Fruit fly (Drosophila melanogaster) whole organism, wandering third instar larva: ENCODE measurements around the gene ppk13.

ENCODE experiments used
- Abd-B ChIP-seq: fragments of >200 bp; optimal IDR thresholded peaks from 2 replicates; lab custom pipeline; 2017; ENCODE audit warnings: missing biosample characterization, missing genetic modification characterization
- CG32264 ChIP-seq: fragments of 200-800 bp; sonication (Bioruptor generic); optimal IDR thresholded peaks from 2 replicates; lab custom pipeline; 2016; ENCODE audit warnings: missing biosample characterization, missing genetic modification characterization
- CG9705 ChIP-seq: fragments of 200-800 bp; sonication (Bioruptor generic); optimal IDR thresholded peaks from 2 replicates; lab custom pipeline; 2018; ENCODE audit warnings: missing biosample characterization, mild to moderate bottlenecking, missing genetic modification characterization
- CrebA ChIP-seq: fragments of 200-800 bp; sonication (Bioruptor generic); optimal IDR thresholded peaks from 2 replicates; lab custom pipeline; 2016; ENCODE audit warnings: missing biosample characterization, mild to moderate bottlenecking, missing genetic modification characterization, borderline replicate concordance
- Dif ChIP-seq: fragments of 200-275, 200-300 bp; sonication (Bioruptor generic); optimal IDR thresholded peaks from 2 replicates; lab custom pipeline; 2018; ENCODE audit warnings: missing biosample characterization, missing genetic modification characterization; ENCODE audit not compliant: partially characterized antibody
- GATAd ChIP-seq: sonication (Bioruptor generic); optimal IDR thresholded peaks from 2 replicates; lab custom pipeline; 2016; ENCODE audit warnings: missing biosample characterization, missing genetic modification characterization
- HLH106 ChIP-seq: fragments of 200-800 bp; optimal IDR thresholded peaks from 3 replicates; lab custom pipeline; 2019; ENCODE audit warnings: missing biosample characterization, mild to moderate bottlenecking, missing genetic modification characterization, moderate library complexity
- Hnf4 ChIP-seq: fragments of 200-800 bp; sonication (Bioruptor generic); optimal IDR thresholded peaks from 2 replicates; lab custom pipeline; 2016; ENCODE audit warnings: missing biosample characterization, mild to moderate bottlenecking, missing genetic modification characterization
- Hr78 ChIP-seq: fragments of >200 bp; optimal IDR thresholded peaks from 2 replicates; lab custom pipeline; 2017; ENCODE audit warnings: missing biosample characterization, missing genetic modification characterization
- Hr83 ChIP-seq: fragments of 200-300 bp; sonication (Bioruptor generic); optimal IDR thresholded peaks from 2 replicates; lab custom pipeline; 2016; ENCODE audit warnings: missing biosample characterization, mild to moderate bottlenecking, missing genetic modification characterization, moderate library complexity; ENCODE audit not compliant: poor library complexity, severe bottlenecking
- Mio ChIP-seq: sonication (Bioruptor generic); optimal IDR thresholded peaks from 2 replicates; lab custom pipeline; 2016; ENCODE audit warnings: missing biosample characterization, missing genetic modification characterization
- OdsH ChIP-seq: fragments of 200-800 bp; sonication (Bioruptor generic); optimal IDR thresholded peaks from 2 replicates; lab custom pipeline; 2016; ENCODE audit warnings: missing biosample characterization, mild to moderate bottlenecking, missing genetic modification characterization
- Rel ChIP-seq, 2 experiments: fragments of 200-800 bp; sonication (Bioruptor generic) in 1 of 2; optimal IDR thresholded peaks; 2 replicates in 1 of 2; 3 replicates in 1 of 2; lab custom pipeline; 2016 to 2019; ENCODE audit warnings: mild to moderate bottlenecking in 2 of 2, missing biosample characterization in 2 of 2, missing genetic modification characterization in 2 of 2, moderate library complexity in 1 of 2
- Sp1 ChIP-seq: fragments of 200-800 bp; sonication (Bioruptor generic); optimal IDR thresholded peaks from 3 replicates; lab custom pipeline; 2019; ENCODE audit warnings: missing biosample characterization, mild to moderate bottlenecking, missing genetic modification characterization, moderate library complexity
- Vsx2 ChIP-seq: fragments of 200-300, 225-300 bp; sonication (Bioruptor generic); optimal IDR thresholded peaks from 2 replicates; lab custom pipeline; 2018; ENCODE audit warnings: missing biosample characterization, missing genetic modification characterization; ENCODE audit not compliant: partially characterized antibody
- br ChIP-seq: fragments of 200-800 bp; sonication (Bioruptor generic); optimal IDR thresholded peaks from 2 replicates; lab custom pipeline; 2016; ENCODE audit warnings: missing biosample characterization, missing genetic modification characterization
- dl ChIP-seq, 2 experiments: fragments of 175-275, 200-275 bp in 1 of 2; fragments of 200-275 bp in 1 of 2; sonication (Bioruptor generic); optimal IDR thresholded peaks; lab custom pipeline; 2018; ENCODE audit warnings: mild to moderate bottlenecking in 2 of 2, missing biosample characterization in 2 of 2, missing genetic modification characterization in 2 of 2, moderate library complexity in 2 of 2; ENCODE audit not compliant: partially characterized antibody in 2 of 2, insufficient read depth in 1 of 2
- dmrt93B ChIP-seq: fragments of 200-800 bp; sonication (Bioruptor generic); optimal IDR thresholded peaks from 2 replicates; lab custom pipeline; 2018; ENCODE audit warnings: missing biosample characterization, mild to moderate bottlenecking, missing genetic modification characterization
- dsf ChIP-seq: sonication (Bioruptor generic); optimal IDR thresholded peaks from 2 replicates; lab custom pipeline; 2016; ENCODE audit warnings: missing biosample characterization, missing genetic modification characterization, borderline replicate concordance
- ey ChIP-seq: fragments of 200-800 bp; sonication (Bioruptor generic); optimal IDR thresholded peaks from 2 replicates; lab custom pipeline; 2016; ENCODE audit warnings: missing biosample characterization, missing genetic modification characterization
- foxo ChIP-seq, 2 experiments: fragments of 200-800 bp; sonication (Bioruptor generic); optimal IDR thresholded peaks; 2 replicates in 1 of 2; 3 replicates in 1 of 2; lab custom pipeline; 2016 to 2017; ENCODE audit warnings: missing biosample characterization in 2 of 2, missing genetic modification characterization in 2 of 2
- fru ChIP-seq: fragments of 200-800 bp; sonication (Bioruptor generic); optimal IDR thresholded peaks from 3 replicates; lab custom pipeline; 2016; ENCODE audit warnings: missing biosample characterization, mild to moderate bottlenecking, missing genetic modification characterization
- jim ChIP-seq: fragments of 175-275, 200-325 bp; sonication (Bioruptor generic); optimal IDR thresholded peaks from 2 replicates; lab custom pipeline; 2016; ENCODE audit warnings: missing biosample characterization, mild to moderate bottlenecking, missing genetic modification characterization
- lola ChIP-seq: fragments of >200 bp; optimal IDR thresholded peaks from 2 replicates; lab custom pipeline; 2017; ENCODE audit warnings: missing biosample characterization, missing genetic modification characterization
- pan ChIP-seq: fragments of >200 bp; optimal IDR thresholded peaks from 2 replicates; lab custom pipeline; 2017
- psq ChIP-seq: fragments of 200-800 bp; sonication (Bioruptor generic); optimal IDR thresholded peaks from 3 replicates; lab custom pipeline; 2017; ENCODE audit warnings: missing biosample characterization, mild to moderate bottlenecking, missing genetic modification characterization, moderate library complexity
- rgr ChIP-seq: fragments of 200-800 bp; sonication (Bioruptor generic); optimal IDR thresholded peaks from 3 replicates; lab custom pipeline; 2016; ENCODE audit warnings: missing biosample characterization, mild to moderate bottlenecking, missing genetic modification characterization
- sage ChIP-seq: fragments of 200-800 bp; sonication (Bioruptor generic); optimal IDR thresholded peaks from 2 replicates; lab custom pipeline; 2016; ENCODE audit warnings: missing biosample characterization, mild to moderate bottlenecking, missing genetic modification characterization
- sv ChIP-seq: fragments of 200-800 bp; sonication (Bioruptor generic); optimal IDR thresholded peaks from 3 replicates; lab custom pipeline; 2016; ENCODE audit warnings: missing biosample characterization, missing genetic modification characterization
- tai ChIP-seq: sonication (Bioruptor generic); optimal IDR thresholded peaks from 2 replicates; lab custom pipeline; 2016; ENCODE audit warnings: missing biosample characterization, missing genetic modification characterization
- usp ChIP-seq: fragments of >200 bp; optimal IDR thresholded peaks from 2 replicates; lab custom pipeline; 2017; ENCODE audit warnings: missing biosample characterization, missing genetic modification characterization
- woc ChIP-seq: sonication (Bioruptor generic); optimal IDR thresholded peaks from 2 replicates; lab custom pipeline; 2016; ENCODE audit warnings: missing biosample characterization, mild to moderate bottlenecking, missing genetic modification characterization

ppk13 gene

dm6 chr2L:21088651-21089050, at the start of gene ppk13:
Gene ppk13, minus strand, starts transcription at chr2L:21088751.
- TF ChIP-seq sv (GFP tag; lab: Kevin White, UChicago) (no peak), Abd-B (GFP tag; lab: Kevin White, UChicago) (no peak), Hr78 (GFP tag; lab: Kevin White, UChicago) (no peak), Sp1 (no peak), CrebA (no peak), jim (no peak), pan (no peak), ey (GFP tag; lab: Kevin White, UChicago) (no peak), rgr (GFP tag; lab: Kevin White, UChicago) (no peak), Mio (no peak), lola (GFP tag; lab: Kevin White, UChicago) (no peak), Hr83 (GFP tag; lab: Kevin White, UChicago) (no peak)

- TF ChIP-seq OdsH (GFP tag; lab: Kevin White, UChicago) (no peak), CrebA (no peak), lola (GFP tag; lab: Kevin White, UChicago) (no peak)
Observed at dm6 chr2L:21135764-21136163, 47.2 kb upstream of the ppk13 start.

dm6 chr2L:21115687-21116086, 27.1 kb upstream of the ppk13 start:
- TF ChIP-seq lola (GFP tag; lab: Kevin White, UChicago): no peak
- no peak for TF ChIP-seq sv (GFP tag; lab: Kevin White, UChicago)
- TF ChIP-seq rgr (GFP tag; lab: Kevin White, UChicago): no peak
- no peak for TF ChIP-seq Vsx2
- no peak for TF ChIP-seq psq (GFP tag; lab: Kevin White, UChicago)
- no peak for TF ChIP-seq Dif
- TF ChIP-seq dmrt93B (GFP tag; lab: Kevin White, UChicago): no peak
- TF ChIP-seq tai: no peak
- TF ChIP-seq, all 38 proteins: peak for 0

dm6 chr2L:21113546-21113945, 25.0 kb upstream of the ppk13 start:
- no peak for TF ChIP-seq sage (GFP tag; lab: Kevin White, UChicago)
- no peak for TF ChIP-seq woc (GFP tag; lab: Kevin White, UChicago)
- TF ChIP-seq dsf (GFP tag; lab: Kevin White, UChicago): no peak
- peak; percentile 51 for TF ChIP-seq br (GFP tag; lab: Kevin White, UChicago)
- TF ChIP-seq CG32264: peak; percentile 10
- peak; percentile 31 for TF ChIP-seq Hr83 (GFP tag; lab: Kevin White, UChicago)
- no peak for TF ChIP-seq sv (GFP tag; lab: Kevin White, UChicago)
- TF ChIP-seq tai: peak; percentile 4
- TF ChIP-seq jim: no peak
- peak; percentile 4 for TF ChIP-seq psq (GFP tag; lab: Kevin White, UChicago)
- no peak for TF ChIP-seq dmrt93B (GFP tag; lab: Kevin White, UChicago)
- TF ChIP-seq GATAd (GFP tag; lab: Kevin White, UChicago): no peak
- TF ChIP-seq dl (GFP tag; optimal IDR thresholded peaks at IDR 0.05; lab: Kevin White, UChicago; ENCODE audit: insufficient read depth in 1 of 2, partially characterized antibody in 2 of 2): no peak
- peak; percentile 41 for TF ChIP-seq Hnf4 (GFP tag; lab: Kevin White, UChicago)
- TF ChIP-seq Mio: no peak
- no peak for TF ChIP-seq pan
- TF ChIP-seq fru: no peak
- TF ChIP-seq ey (GFP tag; lab: Kevin White, UChicago): no peak
- TF ChIP-seq Rel (GFP tag; optimal IDR thresholded peaks at IDR 0.05; lab: Kevin White, UChicago): no peak
- TF ChIP-seq Rel (tag; optimal IDR thresholded peaks at IDR 0.05; lab: Kevin White, UChicago): peak; percentile 40
- TF ChIP-seq, all 38 proteins: peak for 7

dm6 chr2L:21111849-21112248, 23.3 kb upstream of the ppk13 start:
- TF ChIP-seq Mio (no peak), pan (no peak), Vsx2 (no peak), Dif (no peak), foxo (GFP tag; optimal IDR thresholded peaks at IDR 0.05; lab: Kevin White, UChicago) (no peak), lola (GFP tag; lab: Kevin White, UChicago) (no peak), OdsH (GFP tag; lab: Kevin White, UChicago) (no peak), ey (GFP tag; lab: Kevin White, UChicago) (no peak), sage (GFP tag; lab: Kevin White, UChicago) (no peak), jim (no peak), GATAd (GFP tag; lab: Kevin White, UChicago) (no peak), HLH106 (tag; lab: Kevin White, UChicago) (no peak), woc (GFP tag; lab: Kevin White, UChicago) (no peak), usp (no peak), Abd-B (GFP tag; lab: Kevin White, UChicago) (no peak), CG9705 (GFP tag; lab: Kevin White, UChicago) (no peak)
